Worm (Caenorhabditis elegans) whole organism, early embryonic: ENCODE data around the gene C09G12.5.

Experiments
- B0310.2 ChIP-seq: sonication (generic microtip); optimal IDR thresholded peaks from 2 replicates; lab custom pipeline; 2016; ENCODE audit warnings: mild to moderate bottlenecking, missing genetic modification characterization, missing compliant biosample characterization
- F13C5.2 ChIP-seq: sonication (generic microtip); optimal IDR thresholded peaks from 2 replicates; lab custom pipeline; 2017; ENCODE audit warnings: mild to moderate bottlenecking, missing genetic modification characterization, inconsistent platforms, missing compliant biosample characterization
- ama-1 ChIP-seq: fragments of 150-350 bp; optimal IDR thresholded peaks from 2 replicates; lab custom pipeline; 2014
- ceh-13 ChIP-seq: fragments of 200-800 bp; sonication (Bioruptor generic); optimal IDR thresholded peaks from 2 replicates; lab custom pipeline; 2018; ENCODE audit warnings: mild to moderate bottlenecking, missing genetic modification characterization, missing compliant biosample characterization
- ets-7 ChIP-seq: sonication (generic microtip); optimal IDR thresholded peaks from 2 replicates; lab custom pipeline; 2016; ENCODE audit warnings: missing genotype, missing genetic modification characterization, missing compliant biosample characterization
- hmbx-1 ChIP-seq: sonication (generic microtip); optimal IDR thresholded peaks from 2 replicates; lab custom pipeline; 2016; ENCODE audit warnings: mild to moderate bottlenecking, missing genetic modification characterization, missing compliant biosample characterization
- pes-1 ChIP-seq: fragments of 200-800 bp; sonication (Bioruptor generic); IDR thresholded peaks from 2 replicates; pipeline ENCODE4 v1.3.6; 2022; ENCODE audit warnings: missing genetic modification reagents, missing genetic modification characterization, missing compliant biosample characterization
- tbx-11 ChIP-seq: fragments of 200-800 bp; sonication (Bioruptor generic); IDR thresholded peaks from 2 replicates; pipeline ENCODE4 v1.3.6; 2022; ENCODE audit warnings: missing genetic modification characterization, missing compliant biosample characterization
- tra-4 ChIP-seq: sonication (generic microtip); optimal IDR thresholded peaks from 2 replicates; lab custom pipeline; 2017; ENCODE audit warnings: missing genetic modification characterization, missing compliant biosample characterization

ce11 chrIV:3463254-3463653 lies 15.9 kb upstream of the C09G12.5 start, which contains the start of gene F58E2.4:
- TF ChIP-seq hmbx-1 (tag; lab: Kevin White, UChicago) (no peak), tbx-11 (GFP tag; lab: Robert Waterston, UW) (no peak), tra-4 (tag; lab: Kevin White, UChicago) (no peak), ets-7 (tag; lab: Kevin White, UChicago) (no peak), B0310.2 (no peak), ama-1 (lab: Kevin White, UChicago) (no peak), pes-1 (no peak), ceh-13 (GFP tag; lab: Kevin White, UChicago) (no peak), F13C5.2 (tag; lab: Kevin White, UChicago) (no peak)
